Worm (Caenorhabditis elegans): Measurements from ENCODE around the gene mev-1.

The mev-1 gene

DNA sequence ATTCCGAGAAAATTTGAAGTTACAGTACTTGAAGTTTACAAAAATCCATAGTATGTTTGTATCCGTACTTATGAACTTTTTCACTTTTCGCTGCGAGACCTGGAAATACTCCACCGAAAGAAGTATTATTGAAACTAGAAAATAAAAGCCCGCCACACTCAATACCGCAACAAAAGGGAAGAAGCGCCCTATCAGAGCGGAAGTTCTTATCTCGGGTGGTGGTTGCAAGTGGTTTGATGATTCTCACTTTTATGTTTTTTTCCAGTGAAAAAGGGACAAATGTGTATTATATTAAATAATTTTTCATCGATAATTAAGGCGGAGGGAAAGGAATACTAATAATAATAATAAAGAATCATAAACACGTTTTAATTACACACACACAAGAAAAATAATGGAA, 19.8 kb upstream of the mev-1 start (continued):
- TF ChIP-seq ceh-82 (tag; optimal IDR thresholded peaks at IDR 0.05) (no peak), zfp-2 (tag; optimal IDR thresholded peaks at IDR 0.05) (no peak), lin-39 (tag; optimal IDR thresholded peaks at IDR 0.05) (no peak), gei-8 (GFP tag; optimal IDR thresholded peaks at IDR 0.05) (no peak), pqm-1 (tag; optimal IDR thresholded peaks at IDR 0.05) (peak; percentile 73)

DNA sequence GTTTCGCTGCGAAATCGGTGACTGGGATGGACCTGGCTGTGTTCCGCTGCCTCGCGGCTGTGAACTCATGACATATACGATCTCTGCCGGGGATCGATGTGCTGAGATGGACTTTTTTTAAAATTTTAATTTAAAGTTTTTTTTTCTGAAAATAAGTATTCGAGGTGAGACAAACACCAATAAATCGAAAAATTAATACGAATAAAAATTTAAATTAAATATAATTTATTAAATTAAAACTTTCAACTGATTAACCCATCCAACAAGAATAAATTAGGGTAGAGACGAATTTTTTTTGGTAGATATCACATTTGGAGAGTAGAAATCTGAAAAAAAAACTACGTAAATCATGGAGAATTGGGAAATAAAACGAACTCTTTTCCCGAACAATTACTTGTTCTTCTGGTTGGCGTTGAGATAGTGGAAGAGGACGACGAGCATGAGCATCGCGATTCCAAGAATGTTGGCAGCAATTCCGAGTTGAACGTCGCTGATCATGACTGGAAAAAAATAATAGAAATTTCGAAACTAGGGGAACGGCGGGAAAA, 15.9 kb upstream of the mev-1 start, which contains the start of the genes unc-50 and ostf-4:
Gene unc-50, minus strand, starts transcription at position 101 of the 548 bp plus-strand sequence.
Gene ostf-4, minus strand, starts transcription at position 498 of the 548 bp plus-strand sequence.
- TF ChIP-seq arid-1 (GFP tag; conservative IDR thresholded peaks at IDR 0.05) (no peak), nhr-11 (tag; optimal IDR thresholded peaks at IDR 0.05) (no peak), T20F7.1 (GFP tag; optimal IDR thresholded peaks at IDR 0.05) (no peak), sdz-12 (GFP tag; optimal IDR thresholded peaks at IDR 0.05) (no peak), ZK546.5 (tag; optimal IDR thresholded peaks at IDR 0.05) (no peak), fos-1 (tag; optimal IDR thresholded peaks at IDR 0.05) (no peak), lin-1 (GFP tag; IDR thresholded peaks at IDR 0.05) (no peak), mes-2 (tag; optimal IDR thresholded peaks at IDR 0.05; ENCODE audit: poor library complexity, severe bottlenecking) (no peak)

DNA sequence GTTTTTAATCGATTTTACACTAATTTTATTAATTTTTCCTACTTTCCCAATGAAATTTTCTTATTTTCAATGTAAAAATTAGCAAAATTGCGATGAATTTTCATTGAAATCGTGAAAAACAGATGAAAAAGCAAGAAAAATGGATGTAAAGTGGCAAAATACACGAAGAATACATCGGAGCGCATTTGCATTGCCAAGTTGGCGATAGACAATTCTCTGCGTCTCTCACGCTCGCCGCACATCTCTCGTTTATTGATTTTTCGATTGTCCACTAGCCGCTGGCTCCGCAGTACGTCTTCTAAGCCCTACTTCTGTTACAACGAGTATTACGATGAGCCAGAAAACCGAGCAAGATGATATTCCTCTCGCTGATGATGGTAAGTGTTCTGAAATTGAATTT, 15.3 kb upstream of the mev-1 start, which contains the start of gene unc-69:
Gene unc-69, plus strand, starts transcription at position 185 of the 400 bp plus-strand sequence.
- TF ChIP-seq D1046.2 (GFP tag; IDR thresholded peaks at IDR 0.05): no peak
- peak; percentile 60 for TF ChIP-seq rbr-2 (tag; optimal IDR thresholded peaks at IDR 0.05)
- TF ChIP-seq lin-38 (GFP tag; IDR thresholded peaks at IDR 0.05): peak; percentile 93
- peak; percentile 45 for TF ChIP-seq dpl-1 (GFP tag; optimal IDR thresholded peaks at IDR 0.05)
- no peak for TF ChIP-seq mxl-2 (GFP tag; conservative IDR thresholded peaks at IDR 0.05)
- no peak for TF ChIP-seq spr-1 (tag; optimal IDR thresholded peaks at IDR 0.05)
- no peak for TF ChIP-seq zip-2 (tag; optimal IDR thresholded peaks at IDR 0.05)
- TF ChIP-seq lin-39 (tag; optimal IDR thresholded peaks at IDR 0.05): no peak
- TF ChIP-seq nhr-48 (tag; optimal IDR thresholded peaks at IDR 0.05): no peak
- TF ChIP-seq nhr-10 (tag; optimal IDR thresholded peaks at IDR 0.05): no peak
- TF ChIP-seq aly-2 (tag; optimal IDR thresholded peaks at IDR 0.05): no peak
- TF ChIP-seq nhr-237 (tag; optimal IDR thresholded peaks at IDR 0.05): no peak
- TF ChIP-seq hlh-30 (tag; optimal IDR thresholded peaks at IDR 0.05; ENCODE audit: insufficient read depth): peak; percentile 61
- peak; percentile 26 for TF ChIP-seq F37D6.2 (tag; optimal IDR thresholded peaks at IDR 0.05)
- TF ChIP-seq hlh-11 (tag; optimal IDR thresholded peaks at IDR 0.05): peak; percentile 12
- peak; percentile 70 for TF ChIP-seq hmg-1.1 (GFP tag; IDR thresholded peaks at IDR 0.05)
- TF ChIP-seq ceh-44 (GFP tag; IDR thresholded peaks at IDR 0.05): no peak
- no peak for TF ChIP-seq lin-29 (GFP tag; IDR thresholded peaks at IDR 0.05)
- TF ChIP-seq egl-43 (GFP tag; IDR thresholded peaks at IDR 0.05): no peak
- peak in 1 of 2 experiments; percentile 79 for TF ChIP-seq lsy-2 (tag; optimal IDR thresholded peaks at IDR 0.05)
- TF ChIP-seq dve-1 (tag; optimal IDR thresholded peaks at IDR 0.05; ENCODE audit: insufficient read depth): no peak
- no peak for TF ChIP-seq tag-97 (GFP tag; IDR thresholded peaks at IDR 0.05)
- no peak for TF ChIP-seq ZK546.5 (tag; optimal IDR thresholded peaks at IDR 0.05)
- TF ChIP-seq ceh-28 (tag; optimal IDR thresholded peaks at IDR 0.05): peak; percentile 69
- TF ChIP-seq ztf-7 (tag; optimal IDR thresholded peaks at IDR 0.05): no peak
- TF ChIP-seq nhr-41 (GFP tag; IDR thresholded peaks at IDR 0.05): no peak
- no peak for TF ChIP-seq daf-19 (GFP tag; conservative IDR thresholded peaks at IDR 0.05)
- TF ChIP-seq attf-4 (tag; optimal IDR thresholded peaks at IDR 0.05): no peak
- no peak for TF ChIP-seq gei-8 (GFP tag; optimal IDR thresholded peaks at IDR 0.05)
- no peak for TF ChIP-seq set-16 (GFP tag; IDR thresholded peaks at IDR 0.05)
- TF ChIP-seq pha-4 (GFP tag; IDR thresholded peaks at IDR 0.05): no peak
- peak; percentile 7 for TF ChIP-seq pha-4 (tag; optimal IDR thresholded peaks at IDR 0.05)
- TF ChIP-seq lin-13 (GFP tag; optimal IDR thresholded peaks at IDR 0.05): peak; percentile 45
- TF ChIP-seq daf-12 (tag; optimal IDR thresholded peaks at IDR 0.05): no peak
- peak; percentile 29 for TF ChIP-seq mep-1 (tag; optimal IDR thresholded peaks at IDR 0.05)
- no peak for TF ChIP-seq ceh-62 (tag; optimal IDR thresholded peaks at IDR 0.05)
- peak; percentile 18 for TF ChIP-seq nhr-28 (tag; optimal IDR thresholded peaks at IDR 0.05)
- no peak for TF ChIP-seq daf-16 (GFP tag; optimal IDR thresholded peaks at IDR 0.05)
- TF ChIP-seq daf-16 (tag; optimal IDR thresholded peaks at IDR 0.05): peak; percentile 40

Data from whole organism, L4 larva.